Worm (Caenorhabditis elegans) whole organism, L3 larva: Measurements from ENCODE around the gene F47G9.4.

Source experiments
- ceh-16 ChIP-seq: sonication (generic microtip); optimal IDR thresholded peaks from 2 replicates; lab custom pipeline; 2017; ENCODE audit warnings: missing biosample characterization, missing genetic modification characterization
- ceh-82 ChIP-seq: fragments of 150-350 bp; optimal IDR thresholded peaks from 2 replicates; lab custom pipeline; 2014; ENCODE audit warnings: missing biosample characterization, missing genetic modification characterization
- elt-3 ChIP-seq, 3 experiments: fragments of 150-350 bp in 1 of 3; sonication (generic microtip) in 2 of 3; optimal IDR thresholded peaks; 2 replicates in 2 of 3; 4 replicates in 1 of 3; lab custom pipeline; 2014 to 2017; ENCODE audit warnings: missing biosample characterization in 3 of 3, missing genetic modification characterization in 3 of 3
- fos-1 ChIP-seq: fragments of 150-350 bp; optimal IDR thresholded peaks from 2 replicates; lab custom pipeline; 2014; ENCODE audit warnings: missing biosample characterization, missing genetic modification characterization
- lin-39 ChIP-seq: fragments of 150-350 bp; optimal IDR thresholded peaks from 2 replicates; lab custom pipeline; 2018; ENCODE audit warnings: missing biosample characterization, missing genetic modification reagents, missing genetic modification characterization
- mdl-1 ChIP-seq: fragments of 150-350 bp; optimal IDR thresholded peaks from 2 replicates; lab custom pipeline; 2014; ENCODE audit warnings: missing biosample characterization, missing genetic modification characterization
- nhr-237 ChIP-seq: fragments of 150-350 bp; optimal IDR thresholded peaks from 2 replicates; lab custom pipeline; 2014; ENCODE audit warnings: missing biosample characterization, missing genetic modification characterization
- nhr-77 ChIP-seq: fragments of 150-350 bp; optimal IDR thresholded peaks from 2 replicates; lab custom pipeline; 2014; ENCODE audit warnings: missing biosample characterization, missing genetic modification characterization
- snpc-4 ChIP-seq: fragments of 150-350 bp; optimal IDR thresholded peaks from 2 replicates; lab custom pipeline; 2014; ENCODE audit warnings: missing biosample characterization, missing genetic modification characterization
- tbx-2 ChIP-seq: sonication (generic microtip); optimal IDR thresholded peaks from 2 replicates; lab custom pipeline; 2016; ENCODE audit warnings: mild to moderate bottlenecking, missing genetic modification characterization, missing compliant biosample characterization
- unc-62 ChIP-seq: fragments of 150-350 bp; sonication (generic microtip); optimal IDR thresholded peaks from 4 replicates; lab custom pipeline; 2014; ENCODE audit warnings: missing biosample characterization, missing genetic modification reagents, missing genetic modification characterization
- ztf-11 ChIP-seq: fragments of 150-350 bp; optimal IDR thresholded peaks from 2 replicates; lab custom pipeline; 2014; ENCODE audit warnings: missing biosample characterization, missing genetic modification characterization

- TF ChIP-seq lin-39 (tag; lab: Kevin White, UChicago) (no peak), snpc-4 (tag; lab: Kevin White, UChicago) (no peak), fos-1 (no peak), nhr-237 (tag; lab: Kevin White, UChicago) (no peak), ceh-82 (no peak), ztf-11 (tag; lab: Kevin White, UChicago) (no peak), unc-62 (GFP tag; lab: Kevin White, UChicago) (no peak), mdl-1 (tag; lab: Kevin White, UChicago) (no peak), elt-3 (tag; optimal IDR thresholded peaks at IDR 0.05; lab: Kevin White, UChicago) (no peak), tbx-2 (tag; lab: Kevin White, UChicago) (no peak), nhr-77 (tag; lab: Kevin White, UChicago) (no peak), ceh-16 (tag; lab: Kevin White, UChicago) (no peak)
These were observed 28.9 kb downstream of the F47G9.4 start for ce11 chrV:11292682-11293081.
